Worm (Caenorhabditis elegans) whole organism, midembryonic: Measurements from ENCODE around the gene eri-12.

Source experiments
- T22C8.4 ChIP-seq: fragments of 200-800 bp; sonication (Bioruptor generic); IDR thresholded peaks from 2 replicates; pipeline ENCODE4 v1.3.6; 2022; ENCODE audit warnings: missing genetic modification characterization, missing compliant biosample characterization
- cog-1 ChIP-seq: sonication (generic microtip); optimal IDR thresholded peaks from 2 replicates; lab custom pipeline; 2016; ENCODE audit warnings: missing genetic modification characterization, missing compliant biosample characterization
- flt-1 ChIP-seq: fragments of 200-800 bp; sonication (Bioruptor generic); IDR thresholded peaks from 2 replicates; pipeline ENCODE4 v1.3.6; 2022; ENCODE audit warnings: missing genetic modification characterization, missing compliant biosample characterization
- klf-2 ChIP-seq: fragments of 200-800 bp; sonication (Bioruptor generic); conservative IDR thresholded peaks from 2 replicates; pipeline ENCODE4 v1.3.6; 2022; ENCODE audit warnings: missing genetic modification reagents, missing genetic modification characterization, missing compliant biosample characterization
- ref-1 ChIP-seq: fragments of 200-800 bp; sonication (Bioruptor generic); conservative IDR thresholded peaks from 2 replicates; pipeline ENCODE4 v1.3.6; 2022; ENCODE audit warnings: missing genetic modification reagents, missing genetic modification characterization, missing compliant biosample characterization
- ztf-23 ChIP-seq: fragments of 200-800 bp; sonication (Bioruptor generic); IDR thresholded peaks from 2 replicates; pipeline ENCODE4 v1.3.6; 2022; ENCODE audit warnings: missing genetic modification reagents, missing genetic modification characterization, missing compliant biosample characterization
- ztf-29 ChIP-seq: fragments of 200-800 bp; sonication (Bioruptor generic); IDR thresholded peaks from 2 replicates; pipeline ENCODE4 v1.3.6; 2022; ENCODE audit warnings: missing genetic modification reagents, missing genetic modification characterization, missing compliant biosample characterization

- no peak for TF ChIP-seq ztf-29
- TF ChIP-seq T22C8.4 (GFP tag; lab: Robert Waterston, UW): no peak
- no peak for TF ChIP-seq cog-1
- no peak for TF ChIP-seq klf-2 (GFP tag; lab: Robert Waterston, UW)
- TF ChIP-seq flt-1 (GFP tag; lab: Robert Waterston, UW): no peak; the same call in 1 of the 2 replicates
- no peak for TF ChIP-seq ref-1
- TF ChIP-seq ztf-23 (GFP tag; lab: Robert Waterston, UW): no peak
These were observed 22.9 kb upstream of the eri-12 start for ce11 chrIV:12133776-12134175.
